Worm (Caenorhabditis elegans): ENCODE data around the gene Y41E3.22.
"Not testable (repeated sequence)": the region's sequence is repeated elsewhere in the genome, so short reads cannot be mapped to it uniquely, and the experiment has no call there.

The Y41E3.22 gene

DNA sequence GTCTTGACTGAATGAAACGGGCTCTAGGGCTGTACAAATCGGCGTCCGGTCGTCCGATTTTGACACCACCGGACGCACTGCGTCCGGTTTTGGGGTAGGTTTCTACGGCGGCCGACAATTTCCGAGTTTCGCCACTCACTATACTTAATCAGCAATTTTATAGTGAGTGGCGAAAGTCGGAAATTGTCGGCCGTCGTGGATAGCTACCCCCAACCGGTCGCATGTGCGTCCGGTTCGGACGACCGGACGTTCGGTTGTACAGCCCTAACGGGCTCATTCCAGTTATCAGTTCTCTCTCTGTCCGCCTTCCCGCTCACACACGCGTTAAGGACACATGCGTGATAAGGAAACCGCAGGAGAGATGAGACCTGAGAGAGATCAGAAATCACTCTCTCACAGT, 17.9 kb upstream of the Y41E3.22 start, which contains the start of gene Y57G11C.1131:
Gene Y57G11C.1131 (plus strand): TSS at position 333 of the 400 bp plus-strand sequence.
- no peak for TF ChIP-seq unc-39 (tag; optimal IDR thresholded peaks at IDR 0.05)
- TF ChIP-seq elt-3 (tag; optimal IDR thresholded peaks at IDR 0.05): no peak
- TF ChIP-seq ZK546.5 (tag; optimal IDR thresholded peaks at IDR 0.05): no peak
- TF ChIP-seq fos-1 (tag; optimal IDR thresholded peaks at IDR 0.05): no peak
- TF ChIP-seq nhr-129 (tag; optimal IDR thresholded peaks at IDR 0.05): no peak

DNA sequence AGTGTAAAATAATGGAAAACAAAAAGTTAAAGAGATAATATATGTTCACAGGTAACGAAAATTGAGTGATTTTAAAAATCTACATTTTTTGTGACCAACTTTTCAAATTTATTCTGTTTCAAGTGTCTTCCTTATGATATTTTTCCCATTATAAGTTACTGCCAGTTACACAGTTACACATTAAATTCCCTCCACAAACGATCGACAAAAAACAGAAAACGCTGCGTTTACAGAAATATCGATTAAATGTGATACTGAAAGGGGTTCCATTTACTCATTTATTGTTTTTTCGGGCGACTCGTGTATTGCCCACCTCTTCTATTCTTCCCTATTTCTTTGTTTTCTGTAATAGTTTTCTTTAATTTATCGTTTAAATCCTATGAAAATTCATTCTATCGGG, 13.5 kb upstream of the Y41E3.22 start, which contains the start of gene Y57G11C.1144:
Gene Y57G11C.1144 (plus strand): TSS at position 301 of the 400 bp plus-strand sequence.
- TF ChIP-seq nhr-11 (tag; optimal IDR thresholded peaks at IDR 0.05) (no peak), alr-1 (tag; optimal IDR thresholded peaks at IDR 0.05) (no peak), egl-27 (tag; optimal IDR thresholded peaks at IDR 0.05) (no peak), lin-11 (tag; optimal IDR thresholded peaks at IDR 0.05) (no peak), C34F6.9 (tag; optimal IDR thresholded peaks at IDR 0.05) (no peak), aly-2 (tag; optimal IDR thresholded peaks at IDR 0.05) (no peak), ztf-4 (tag; optimal IDR thresholded peaks at IDR 0.05) (no peak), nhr-129 (tag; optimal IDR thresholded peaks at IDR 0.05) (no peak), mdl-1 (tag; optimal IDR thresholded peaks at IDR 0.05) (no peak), elt-3 (tag; optimal IDR thresholded peaks at IDR 0.05) (no peak), sma-3 (GFP tag; optimal IDR thresholded peaks at IDR 0.05) (no peak), ceh-16 (tag; optimal IDR thresholded peaks at IDR 0.05) (no peak), fos-1 (tag; optimal IDR thresholded peaks at IDR 0.05) (no peak), ZK546.5 (tag; optimal IDR thresholded peaks at IDR 0.05) (no peak), ceh-82 (tag; optimal IDR thresholded peaks at IDR 0.05) (no peak), mbf-1 (tag; optimal IDR thresholded peaks at IDR 0.05) (no peak), crh-2 (tag; optimal IDR thresholded peaks at IDR 0.05) (no peak)

DNA sequence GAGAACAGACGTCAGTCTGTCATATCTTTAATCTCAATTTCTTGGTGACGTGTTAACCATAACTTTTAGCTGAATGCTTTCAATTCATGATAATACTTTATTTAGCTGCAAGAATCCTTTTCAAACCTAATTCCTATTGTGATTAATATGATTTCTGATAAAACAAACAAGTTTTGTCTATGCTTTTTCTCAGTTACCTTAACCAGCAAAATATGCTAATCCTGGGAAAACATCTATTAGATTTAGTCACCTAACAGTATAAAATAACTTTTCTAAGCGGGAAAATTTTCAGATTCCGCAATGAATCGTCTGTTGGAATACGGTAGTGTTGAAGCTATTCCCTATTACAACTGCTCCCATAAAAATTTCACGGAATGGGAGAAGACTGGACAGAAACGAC, 11.9 kb upstream of the Y41E3.22 start, which contains the start of gene Y57G11C.30:
Gene Y57G11C.30 (plus strand): TSS at position 301 of the 400 bp plus-strand sequence.
- TF ChIP-seq nhr-6 (tag; optimal IDR thresholded peaks at IDR 0.05); ztf-4 (tag; optimal IDR thresholded peaks at IDR 0.05); Y55F3AM.14 (GFP tag; optimal IDR thresholded peaks at IDR 0.05): not testable (repeated sequence)

DNA sequence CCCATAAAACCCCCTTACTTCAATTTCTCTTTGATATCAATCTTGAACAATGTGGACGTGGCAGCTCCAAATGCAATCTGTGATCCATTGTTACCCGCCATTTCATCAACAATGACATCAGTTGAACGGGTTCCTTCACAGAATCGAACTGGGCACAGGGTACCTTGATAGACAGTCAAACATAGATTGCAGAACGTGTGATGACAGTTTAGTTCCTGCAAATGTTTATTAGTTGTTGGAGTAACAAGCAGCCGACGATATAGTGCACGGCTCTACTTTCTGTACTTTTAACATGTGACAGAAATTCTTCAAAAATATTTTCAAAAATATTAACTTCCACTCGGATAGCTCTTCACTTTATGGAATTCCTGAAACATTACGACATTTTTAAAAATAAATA, 6.3 kb upstream of the Y41E3.22 start, which contains the start of gene Y57G11C.48:
Gene Y57G11C.48 (minus strand): TSS at position 101 of the 400 bp plus-strand sequence.
- TF ChIP-seq lin-13 (GFP tag; optimal IDR thresholded peaks at IDR 0.05) (no peak), lsy-2 (tag; optimal IDR thresholded peaks at IDR 0.05) (no peak), nhr-11 (tag; optimal IDR thresholded peaks at IDR 0.05) (no peak), mdl-1 (tag; optimal IDR thresholded peaks at IDR 0.05) (no peak)

DNA sequence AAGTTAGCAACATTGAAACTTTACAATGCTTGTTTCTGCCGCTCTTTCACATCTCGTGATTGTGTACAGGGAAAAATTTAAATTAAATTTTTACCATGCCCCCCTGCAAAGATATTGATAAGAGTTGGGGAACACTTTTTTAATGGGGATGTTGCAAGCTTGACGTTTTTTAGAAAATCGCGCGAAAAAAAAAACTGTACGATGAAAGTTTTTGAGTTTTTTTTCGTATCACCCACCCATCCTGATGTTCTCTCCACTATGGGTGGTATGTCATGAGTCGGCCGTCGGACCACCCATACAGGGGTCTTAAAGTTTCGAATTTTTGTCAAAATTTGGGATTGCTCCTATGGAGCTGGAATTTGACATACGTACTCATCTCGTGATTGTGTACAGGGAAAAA, 1.5 kb upstream of the Y41E3.22 start:
- TF ChIP-seq mbf-1 (tag; optimal IDR thresholded peaks at IDR 0.05) (no peak), nhr-11 (tag; optimal IDR thresholded peaks at IDR 0.05) (no peak), nhr-6 (tag; optimal IDR thresholded peaks at IDR 0.05) (no peak), gmeb-1 (tag; optimal IDR thresholded peaks at IDR 0.05) (no peak), sem-4 (tag; optimal IDR thresholded peaks at IDR 0.05) (no peak), elt-3 (tag; optimal IDR thresholded peaks at IDR 0.05) (no peak), ZK546.5 (tag; optimal IDR thresholded peaks at IDR 0.05) (no peak), R02D3.7 (tag; optimal IDR thresholded peaks at IDR 0.05) (no peak), crh-2 (tag; optimal IDR thresholded peaks at IDR 0.05) (no peak), nhr-25 (tag; optimal IDR thresholded peaks at IDR 0.05) (no peak), fos-1 (tag; optimal IDR thresholded peaks at IDR 0.05) (no peak), nhr-23 (tag; optimal IDR thresholded peaks at IDR 0.05) (no peak), skn-1 (tag; optimal IDR thresholded peaks at IDR 0.05) (no peak), elt-1 (tag; optimal IDR thresholded peaks at IDR 0.05) (no peak), ceh-82 (tag; optimal IDR thresholded peaks at IDR 0.05) (no peak), egl-27 (tag; optimal IDR thresholded peaks at IDR 0.05) (no peak), nhr-77 (tag; optimal IDR thresholded peaks at IDR 0.05) (no peak), ama-1 (optimal IDR thresholded peaks at IDR 0.05) (no peak), lin-39 (tag; optimal IDR thresholded peaks at IDR 0.05) (no peak)

DNA sequence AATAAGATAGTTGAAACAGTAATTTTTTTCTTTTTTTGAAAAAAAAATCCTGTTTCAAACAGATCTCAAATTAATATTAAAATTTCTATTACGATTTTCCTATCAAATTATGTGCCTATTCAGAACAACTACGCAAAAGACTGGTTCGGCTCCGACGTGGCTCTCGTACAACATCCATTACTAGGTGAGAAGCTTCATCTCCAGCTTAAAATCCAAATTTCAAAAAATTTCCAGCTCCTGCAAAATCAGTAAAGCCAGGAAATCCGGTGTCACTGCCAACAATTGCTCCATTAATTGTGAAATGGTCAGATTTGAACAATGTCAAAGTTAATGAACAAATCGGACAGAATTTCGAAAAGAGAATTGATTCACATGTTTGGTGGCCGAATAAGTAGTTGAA, 3.3 kb downstream of the Y41E3.22 start:
- no peak for TF ChIP-seq C34F6.9 (tag; optimal IDR thresholded peaks at IDR 0.05)
- no peak for TF ChIP-seq skn-1 (tag; optimal IDR thresholded peaks at IDR 0.05)
- no peak for TF ChIP-seq elt-3 (tag; optimal IDR thresholded peaks at IDR 0.05)
- TF ChIP-seq lin-13 (GFP tag; optimal IDR thresholded peaks at IDR 0.05): no peak
- TF ChIP-seq fos-1 (tag; optimal IDR thresholded peaks at IDR 0.05): no peak
- TF ChIP-seq unc-62 (GFP tag; optimal IDR thresholded peaks at IDR 0.05): no peak
- TF ChIP-seq elt-1 (tag; optimal IDR thresholded peaks at IDR 0.05): no peak
- TF ChIP-seq mbf-1 (tag; optimal IDR thresholded peaks at IDR 0.05): no peak
- TF ChIP-seq F13H6.1 (tag; optimal IDR thresholded peaks at IDR 0.05): no peak
- TF ChIP-seq ceh-82 (tag; optimal IDR thresholded peaks at IDR 0.05): no peak
- no peak for TF ChIP-seq egl-27 (tag; optimal IDR thresholded peaks at IDR 0.05)
- TF ChIP-seq Y55F3AM.14 (GFP tag; optimal IDR thresholded peaks at IDR 0.05): no peak
- no peak for TF ChIP-seq nhr-10 (tag; optimal IDR thresholded peaks at IDR 0.05)
- no peak for TF ChIP-seq peb-1 (tag; optimal IDR thresholded peaks at IDR 0.05)
- no peak for TF ChIP-seq nhr-11 (tag; optimal IDR thresholded peaks at IDR 0.05)
- no peak for TF ChIP-seq zag-1 (tag; optimal IDR thresholded peaks at IDR 0.05)
- TF ChIP-seq dmd-4 (tag; optimal IDR thresholded peaks at IDR 0.05): no peak
- no peak for TF ChIP-seq ZK546.5 (tag; optimal IDR thresholded peaks at IDR 0.05)
